Worm (Caenorhabditis elegans): ENCODE data around the gene nlp-80.
"Not testable (repeated sequence)": the region's sequence is repeated elsewhere in the genome, so short reads cannot be mapped to it uniquely, and the experiment has no call there.

DNA sequence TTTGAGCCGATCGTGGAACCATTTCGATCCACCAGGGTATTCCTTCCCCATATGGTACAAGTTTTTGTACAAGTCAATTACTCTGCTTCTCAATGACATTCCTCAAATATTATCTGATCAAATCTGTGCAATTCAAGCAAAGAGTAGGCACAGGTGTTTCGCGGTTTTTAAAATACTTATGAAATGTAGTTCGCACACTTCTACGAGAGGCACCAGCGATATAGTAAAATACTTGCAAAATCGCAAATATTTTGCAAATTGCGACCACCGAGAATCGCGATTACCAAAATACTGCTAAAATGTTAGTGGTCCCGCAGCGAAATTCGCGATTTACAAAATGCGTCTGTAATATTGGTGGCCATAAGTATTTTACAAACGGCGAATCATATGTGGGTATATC, 44.2 kb upstream of the nlp-80 start, which contains the start of gene Y42A5A.5:
- TF ChIP-seq flt-1 (GFP tag; IDR thresholded peaks at IDR 0.05); ama-1 (optimal IDR thresholded peaks at IDR 0.05); ceh-13 (GFP tag; optimal IDR thresholded peaks at IDR 0.05); tra-4 (tag; optimal IDR thresholded peaks at IDR 0.05); scrt-1 (GFP tag; IDR thresholded peaks at IDR 0.05); F13C5.2 (tag; optimal IDR thresholded peaks at IDR 0.05): not testable (repeated sequence)
